Fruit fly (Drosophila melanogaster) whole organism, pupa: Measurements from ENCODE around the gene Shawl.

Experiments used
- CG10348 ChIP-seq: fragments of 200-800 bp; sonication (Bioruptor generic); IDR thresholded peaks from 2 replicates; pipeline ENCODE4 v1.3.6; 2022; ENCODE audit warnings: missing biosample characterization, missing genetic modification characterization
- CG12605 ChIP-seq: fragments of 200-800 bp; sonication (Bioruptor generic); IDR thresholded peaks from 2 replicates; pipeline ENCODE4 v1.3.6; 2022; ENCODE audit warnings: missing biosample characterization, missing genetic modification characterization
- CG13204 ChIP-seq: fragments of 200-800 bp; sonication (Bioruptor generic); optimal IDR thresholded peaks from 2 replicates; lab custom pipeline; 2018; ENCODE audit warnings: missing biosample characterization, mild to moderate bottlenecking, missing genetic modification characterization, moderate library complexity
- CG14655 ChIP-seq: fragments of 200-800 bp; sonication (Bioruptor generic); optimal IDR thresholded peaks from 3 replicates; lab custom pipeline; 2017; ENCODE audit warnings: mild to moderate bottlenecking, missing biosample characterization, missing genetic modification reagents, missing genetic modification characterization
- CG15710 ChIP-seq: fragments of 200-800 bp; sonication (Bioruptor generic); optimal IDR thresholded peaks from 2 replicates; lab custom pipeline; 2018; ENCODE audit warnings: missing biosample characterization, mild to moderate bottlenecking, missing genetic modification characterization, moderate library complexity
- CG17806 ChIP-seq: fragments of 200-800 bp; sonication (Bioruptor generic); optimal IDR thresholded peaks from 2 replicates; lab custom pipeline; 2018; ENCODE audit warnings: missing biosample characterization, mild to moderate bottlenecking, missing genetic modification characterization, moderate library complexity
- CG32121 ChIP-seq: fragments of 200-800 bp; sonication (Bioruptor generic); IDR thresholded peaks from 2 replicates; pipeline ENCODE4 v1.3.6; 2022; ENCODE audit warnings: missing biosample characterization, missing genetic modification characterization
- CG34367 ChIP-seq: fragments of 200-800 bp; sonication (Bioruptor generic); optimal IDR thresholded peaks from 2 replicates; lab custom pipeline; 2018; ENCODE audit warnings: missing biosample characterization, mild to moderate bottlenecking, missing genetic modification characterization
- CG4496 ChIP-seq: fragments of 200-800 bp; sonication (Bioruptor generic); IDR thresholded peaks from 3 replicates; pipeline ENCODE4 v1.3.6; 2022; ENCODE audit warnings: missing biosample characterization, missing genetic modification characterization
- CG8159 ChIP-seq: fragments of 200-800 bp; sonication (Bioruptor generic); optimal IDR thresholded peaks from 3 replicates; lab custom pipeline; 2018; ENCODE audit warnings: missing biosample characterization, mild to moderate bottlenecking, missing genetic modification characterization, moderate library complexity
- CG8301 ChIP-seq: fragments of 200-800 bp; sonication (Bioruptor generic); optimal IDR thresholded peaks from 2 replicates; lab custom pipeline; 2018; ENCODE audit warnings: missing biosample characterization, mild to moderate bottlenecking, missing genetic modification characterization
- CG9948 ChIP-seq: fragments of 200-800 bp; sonication (Bioruptor generic); optimal IDR thresholded peaks from 2 replicates; lab custom pipeline; 2018; ENCODE audit warnings: missing biosample characterization, mild to moderate bottlenecking, missing genetic modification characterization, moderate library complexity
- D1 ChIP-seq: fragments of 200-800 bp; sonication (Bioruptor generic); optimal IDR thresholded peaks from 2 replicates; lab custom pipeline; 2018; ENCODE audit warnings: missing biosample characterization, mild to moderate bottlenecking, missing genetic modification characterization, moderate library complexity
- EcR ChIP-seq: fragments of 200-800 bp; sonication (Bioruptor generic); optimal IDR thresholded peaks from 3 replicates; lab custom pipeline; 2019; ENCODE audit warnings: missing biosample characterization, missing genetic modification characterization, mild to moderate bottlenecking, moderate library complexity, missing genetic modification reagents
- Ets98B ChIP-seq: fragments of 200-800 bp; sonication (Bioruptor generic); IDR thresholded peaks from 2 replicates; pipeline ENCODE4 v1.3.6; 2022; ENCODE audit warnings: missing biosample characterization, missing genetic modification characterization
- Pif1A ChIP-seq: fragments of 200-800 bp; sonication (Bioruptor generic); optimal IDR thresholded peaks from 3 replicates; lab custom pipeline; 2016; ENCODE audit warnings: missing biosample characterization, missing genetic modification characterization
- Pif1B ChIP-seq: fragments of 200-800 bp; sonication (Bioruptor generic); optimal IDR thresholded peaks from 3 replicates; lab custom pipeline; 2016; ENCODE audit warnings: missing biosample characterization, missing genetic modification characterization
- Snoo ChIP-seq: fragments of 200-800 bp; sonication (Bioruptor generic); optimal IDR thresholded peaks from 3 replicates; lab custom pipeline; 2017; ENCODE audit warnings: missing biosample characterization, mild to moderate bottlenecking, missing genetic modification characterization, inconsistent platforms
- fd96Ca ChIP-seq: fragments of 200-800 bp; sonication (Bioruptor generic); IDR thresholded peaks from 3 replicates; pipeline ENCODE4 v1.3.6; 2022; ENCODE audit warnings: missing biosample characterization, missing genetic modification characterization
- gl ChIP-seq: fragments of 200-800 bp; sonication (Bioruptor generic); optimal IDR thresholded peaks from 2 replicates; lab custom pipeline; 2018; ENCODE audit warnings: missing biosample characterization, mild to moderate bottlenecking, missing genetic modification characterization
- rn ChIP-seq: fragments of 200-800 bp; sonication (Bioruptor generic); IDR thresholded peaks from 2 replicates; pipeline ENCODE4 v1.3.6; 2022; ENCODE audit warnings: missing biosample characterization, missing genetic modification characterization

Shawl gene

dm6 chr2L:9387240-9387672 lies 27.7 kb downstream of the Shawl start, which contains the start of gene Aldh:
Gene Aldh (plus strand): TSS chr2L:9387389.
- TF ChIP-seq Pif1B (no peak), fd96Ca (GFP tag; lab: Robert Waterston, UW) (peak; percentile 78), CG8301 (tag; lab: Kevin White, UChicago) (peak; percentile 60), CG32121 (GFP tag; lab: Robert Waterston, UW) (peak; percentile 75), CG10348 (GFP tag; lab: Robert Waterston, UW) (no peak), EcR (GFP tag; lab: Kevin White, UChicago) (no peak), CG8159 (tag; lab: Kevin White, UChicago) (peak; percentile 81), Pif1A (GFP tag; lab: Kevin White, UChicago) (no peak), CG34367 (tag; lab: Kevin White, UChicago) (peak; percentile 55), Snoo (tag; lab: Kevin White, UChicago) (no peak), Ets98B (GFP tag; lab: Robert Waterston, UW) (peak; percentile 70), CG15710 (tag; lab: Kevin White, UChicago) (peak; percentile 76), CG12605 (no peak; the same call in 1 of the 2 replicates), CG9948 (tag; lab: Kevin White, UChicago) (peak; percentile 70), CG4496 (GFP tag; lab: Robert Waterston, UW) (peak; percentile 67; the same call in 2 of the 3 replicates), CG13204 (GFP tag; lab: Kevin White, UChicago) (peak; percentile 1), rn (GFP tag; lab: Robert Waterston, UW) (peak; percentile 37; the same call in 1 of the 2 replicates), CG17806 (tag; lab: Kevin White, UChicago) (peak; percentile 69), CG14655 (GFP tag; lab: Kevin White, UChicago) (peak; percentile 84), D1 (tag; lab: Kevin White, UChicago) (peak; percentile 44), gl (tag; lab: Kevin White, UChicago) (no peak)

dm6 chr2L:9386270-9386669 lies 28.7 kb downstream of the Shawl start:
- TF ChIP-seq Ets98B (GFP tag; lab: Robert Waterston, UW) = no peak
- TF ChIP-seq CG8301 (tag; lab: Kevin White, UChicago) = no peak
- TF ChIP-seq CG17806 (tag; lab: Kevin White, UChicago) = no peak
- TF ChIP-seq CG15710 (tag; lab: Kevin White, UChicago) = no peak
- TF ChIP-seq CG13204 (GFP tag; lab: Kevin White, UChicago) = no peak
- no peak for TF ChIP-seq Pif1A (GFP tag; lab: Kevin White, UChicago)
- no peak for TF ChIP-seq EcR (GFP tag; lab: Kevin White, UChicago)
- TF ChIP-seq CG14655 (GFP tag; lab: Kevin White, UChicago) = no peak
- TF ChIP-seq CG10348 (GFP tag; lab: Robert Waterston, UW) = no peak
- no peak for TF ChIP-seq gl (tag; lab: Kevin White, UChicago)

dm6 chr2L:9377789-9378188 lies 37.2 kb downstream of the Shawl start:
- TF ChIP-seq CG10348 (GFP tag; lab: Robert Waterston, UW) (0 out of 2 replicates have a peak, but pooled peaks have one; percentile 21), CG14655 (GFP tag; lab: Kevin White, UChicago) (no peak)

DNA sequence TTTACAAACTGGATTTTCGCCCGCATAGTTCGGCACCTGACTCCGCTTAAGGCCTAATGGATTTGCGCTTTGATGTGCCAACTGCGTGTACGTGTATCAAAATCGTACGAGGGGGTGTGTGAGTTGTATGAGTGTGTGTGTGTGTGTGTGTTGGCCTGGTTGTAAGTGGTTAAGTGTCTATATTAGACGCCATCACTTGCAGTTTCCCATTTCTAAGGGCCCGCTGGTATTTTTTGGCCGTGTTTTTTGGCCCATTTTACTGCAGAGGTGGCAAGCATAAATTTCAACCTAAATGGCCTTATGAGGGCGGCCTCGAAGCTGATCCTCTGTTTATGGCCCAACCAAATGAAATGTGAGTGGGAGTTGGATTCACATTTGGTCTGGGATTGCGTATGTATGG lies 45.2 kb downstream of the Shawl start:
- TF ChIP-seq CG9948 (tag; lab: Kevin White, UChicago) (no peak), CG8301 (tag; lab: Kevin White, UChicago) (no peak), Ets98B (GFP tag; lab: Robert Waterston, UW) (no peak), gl (tag; lab: Kevin White, UChicago) (no peak), CG12605 (no peak), Pif1B (no peak), CG17806 (tag; lab: Kevin White, UChicago) (no peak), rn (GFP tag; lab: Robert Waterston, UW) (no peak), CG13204 (GFP tag; lab: Kevin White, UChicago) (no peak), CG4496 (GFP tag; lab: Robert Waterston, UW) (no peak), Snoo (tag; lab: Kevin White, UChicago) (no peak), CG34367 (tag; lab: Kevin White, UChicago) (no peak), fd96Ca (GFP tag; lab: Robert Waterston, UW) (no peak)

dm6 chr2L:9367340-9367739 lies 47.6 kb downstream of the Shawl start, which contains the start of gene CG34181:
Gene CG34181 (plus strand): TSS chr2L:9367640.
- TF ChIP-seq CG13204 (GFP tag; lab: Kevin White, UChicago) (no peak), CG10348 (GFP tag; lab: Robert Waterston, UW) (no peak)

dm6 chr2L:9350170-9350569 lies 64.8 kb downstream of the Shawl start, which contains the start of gene CG13110:
Gene CG13110 (plus strand): TSS chr2L:9350470.
- TF ChIP-seq CG12605 = no peak
- no peak for TF ChIP-seq rn (GFP tag; lab: Robert Waterston, UW)
- TF ChIP-seq Snoo (tag; lab: Kevin White, UChicago) = no peak
- TF ChIP-seq CG4496 (GFP tag; lab: Robert Waterston, UW) = no peak
- TF ChIP-seq CG8159 (tag; lab: Kevin White, UChicago) = no peak
- TF ChIP-seq CG8301 (tag; lab: Kevin White, UChicago) = no peak
- no peak for TF ChIP-seq D1 (tag; lab: Kevin White, UChicago)
- no peak for TF ChIP-seq CG14655 (GFP tag; lab: Kevin White, UChicago)
- no peak for TF ChIP-seq CG9948 (tag; lab: Kevin White, UChicago)
